Worm (Caenorhabditis elegans) whole organism, young adult: ENCODE results near the gene T26G10.4.
A peak's percentile ranks its signal among the peaks of the same experiment; 100 is the strongest.

Experiments used
- B0019.2 ChIP-seq: fragments of 200-800 bp; sonication (Bioruptor generic); conservative IDR thresholded peaks from 2 replicates; pipeline ENCODE4 v1.3.6; 2022; ENCODE audit warnings: missing genetic modification reagents, missing genetic modification characterization, missing compliant biosample characterization
- B0336.3 ChIP-seq: fragments of 200-800 bp; sonication (Bioruptor generic); IDR thresholded peaks from 2 replicates; pipeline ENCODE4 v1.3.6; 2022; ENCODE audit warnings: missing genetic modification characterization, missing compliant biosample characterization
- C17E4.6 ChIP-seq: fragments of 200-800 bp; sonication (Bioruptor generic); IDR thresholded peaks from 2 replicates; pipeline ENCODE4 v1.3.6; 2022; ENCODE audit warnings: missing genetic modification reagents, missing genetic modification characterization, missing compliant biosample characterization
- D2030.7 ChIP-seq: fragments of 200-800 bp; sonication (Bioruptor generic); IDR thresholded peaks from 2 replicates; pipeline ENCODE4 v1.3.6; 2022; ENCODE audit warnings: missing genetic modification reagents, missing genetic modification characterization, missing compliant biosample characterization
- F37B4.10 ChIP-seq: fragments of 200-800 bp; sonication (Bioruptor generic); IDR thresholded peaks from 2 replicates; pipeline ENCODE4 v1.3.6; 2022; ENCODE audit warnings: missing genetic modification characterization, missing compliant biosample characterization
- F49E8.2 ChIP-seq: sonication (generic microtip); optimal IDR thresholded peaks from 3 replicates; lab custom pipeline; 2017; ENCODE audit warnings: missing genetic modification characterization, mild to moderate bottlenecking, missing compliant biosample characterization, antibody characterized with exemption, moderate library complexity; ENCODE audit not compliant: insufficient read depth
- Y53G8AR.9 ChIP-seq: fragments of 200-800 bp; sonication (Bioruptor generic); conservative IDR thresholded peaks from 2 replicates; pipeline ENCODE4 v1.3.6; 2022; ENCODE audit warnings: missing genetic modification reagents, missing genetic modification characterization, missing compliant biosample characterization
- Y67H2A.10 ChIP-seq: fragments of 200-800 bp; sonication (Bioruptor generic); conservative IDR thresholded peaks from 2 replicates; pipeline ENCODE4 v1.3.6; 2022; ENCODE audit warnings: missing genetic modification reagents, missing genetic modification characterization, missing compliant biosample characterization
- Y79H2A.3 ChIP-seq: fragments of 200-800 bp; sonication (Bioruptor generic); conservative IDR thresholded peaks from 2 replicates; pipeline ENCODE4 v1.3.6; 2022; ENCODE audit warnings: missing genetic modification reagents, missing genetic modification characterization, missing compliant biosample characterization
- Y95B8A.8 ChIP-seq: fragments of 200-800 bp; sonication (Bioruptor generic); IDR thresholded peaks from 2 replicates; pipeline ENCODE4 v1.3.6; 2022; ENCODE audit warnings: missing genetic modification reagents, missing genetic modification characterization, missing compliant biosample characterization
- akir-1 ChIP-seq: fragments of 200-800 bp; sonication (Bioruptor generic); optimal IDR thresholded peaks from 2 replicates; lab custom pipeline; 2018; ENCODE audit warnings: mild to moderate bottlenecking, missing genetic modification characterization, moderate library complexity, missing compliant biosample characterization
- aptf-2 ChIP-seq: fragments of 200-800 bp; sonication (Bioruptor generic); conservative IDR thresholded peaks from 2 replicates; pipeline ENCODE4 v1.3.6; 2022; ENCODE audit warnings: missing genetic modification reagents, missing genetic modification characterization, missing compliant biosample characterization
- attf-6 ChIP-seq: fragments of 200-800 bp; sonication (Bioruptor generic); IDR thresholded peaks from 2 replicates; pipeline ENCODE4 v1.3.6; 2022; ENCODE audit warnings: missing genetic modification reagents, missing genetic modification characterization, missing compliant biosample characterization
- bed-1 ChIP-seq: fragments of 200-800 bp; sonication (Bioruptor generic); IDR thresholded peaks from 2 replicates; pipeline ENCODE4 v1.3.6; 2022; ENCODE audit warnings: missing genetic modification reagents, missing genetic modification characterization, missing compliant biosample characterization
- cebp-1 ChIP-seq, 2 experiments: fragments of 200-800 bp in 1 of 2; sonication (Bioruptor generic) in 1 of 2; sonication (generic microtip) in 1 of 2; IDR thresholded peaks in 1 of 2; optimal IDR thresholded peaks in 1 of 2; 2 replicates each; pipeline versions ENCODE4 v1.3.6 to Lab custom; 2017 to 2022; ENCODE audit warnings: missing compliant biosample characterization in 2 of 2, missing genetic modification characterization in 2 of 2, mild to moderate bottlenecking in 1 of 2, missing genetic modification reagents in 1 of 2, moderate library complexity in 1 of 2
- ceh-100 ChIP-seq: fragments of 200-800 bp; sonication (Bioruptor generic); IDR thresholded peaks from 2 replicates; pipeline ENCODE4 v1.3.6; 2022; ENCODE audit warnings: missing genetic modification reagents, missing genetic modification characterization, missing compliant biosample characterization
- ceh-79 ChIP-seq: sonication (generic microtip); optimal IDR thresholded peaks from 2 replicates; lab custom pipeline; 2017; ENCODE audit warnings: mild to moderate bottlenecking, missing genetic modification characterization, missing compliant biosample characterization
- dpff-1 ChIP-seq: sonication (generic microtip); optimal IDR thresholded peaks from 2 replicates; lab custom pipeline; 2017; ENCODE audit warnings: mild to moderate bottlenecking, missing genetic modification characterization, missing compliant biosample characterization
- dpl-1 ChIP-seq: fragments of 150-350 bp; optimal IDR thresholded peaks from 2 replicates; lab custom pipeline; 2014; ENCODE audit warnings: missing biosample characterization, missing genetic modification reagents, missing genetic modification characterization
- efl-1 ChIP-seq: fragments of 150-350 bp; optimal IDR thresholded peaks from 2 replicates; lab custom pipeline; 2014; ENCODE audit warnings: missing biosample characterization, missing genetic modification reagents, missing genetic modification characterization
- ekl-4 ChIP-seq: fragments of 200-800 bp; sonication (Bioruptor generic); IDR thresholded peaks from 2 replicates; pipeline ENCODE4 v1.3.6; 2022; ENCODE audit warnings: missing genetic modification reagents, missing genetic modification characterization, missing compliant biosample characterization
- fkh-3 ChIP-seq: sonication (generic microtip); optimal IDR thresholded peaks from 2 replicates; lab custom pipeline; 2016; ENCODE audit warnings: mild to moderate bottlenecking, missing genetic modification characterization, missing compliant biosample characterization
- him-1 ChIP-seq: sonication (generic microtip); optimal IDR thresholded peaks from 2 replicates; lab custom pipeline; 2016; ENCODE audit warnings: missing genotype, missing genetic modification reagents, missing genetic modification characterization, missing compliant biosample characterization
- hmg-1.2 ChIP-seq: fragments of 200-800 bp; sonication (Bioruptor generic); IDR thresholded peaks from 2 replicates; pipeline ENCODE4 v1.3.6; 2022; ENCODE audit warnings: missing genetic modification reagents, missing genetic modification characterization, missing compliant biosample characterization
- hmg-20 ChIP-seq: fragments of 200-800 bp; sonication (Bioruptor generic); IDR thresholded peaks from 2 replicates; pipeline ENCODE4 v1.3.6; 2022; ENCODE audit warnings: missing genetic modification reagents, missing genetic modification characterization, missing compliant biosample characterization
- hsf-1 ChIP-seq: fragments of 200-800 bp; sonication (Bioruptor generic); IDR thresholded peaks from 2 replicates; pipeline ENCODE4 v1.3.6; 2022; ENCODE audit warnings: missing genetic modification reagents, missing genetic modification characterization, missing compliant biosample characterization
- lin-35 ChIP-seq, 3 experiments: fragments of 150-350 bp in 2 of 3; sonication (generic microtip) in 1 of 3; optimal IDR thresholded peaks; 2 replicates each; lab custom pipeline; 2014 to 2018; ENCODE audit warnings: missing biosample characterization in 3 of 3, missing genetic modification characterization in 3 of 3, missing genetic modification reagents in 3 of 3
- lin-54 ChIP-seq: fragments of 200-800 bp; sonication (Bioruptor generic); optimal IDR thresholded peaks from 2 replicates; lab custom pipeline; 2018; ENCODE audit warnings: mild to moderate bottlenecking, missing genetic modification characterization, missing compliant biosample characterization
- lir-1 ChIP-seq: fragments of 200-800 bp; sonication (Bioruptor generic); conservative IDR thresholded peaks from 2 replicates; pipeline ENCODE4 v1.3.6; 2022; ENCODE audit warnings: missing genetic modification reagents, missing genetic modification characterization, missing compliant biosample characterization
- lsl-1 ChIP-seq: fragments of 200-800 bp; sonication (Bioruptor generic); optimal IDR thresholded peaks from 2 replicates; lab custom pipeline; 2018; ENCODE audit warnings: mild to moderate bottlenecking, missing genetic modification characterization, moderate library complexity, missing compliant biosample characterization
- madf-3 ChIP-seq: fragments of 200-800 bp; sonication (Bioruptor generic); IDR thresholded peaks from 2 replicates; pipeline ENCODE4 v1.3.6; 2022; ENCODE audit warnings: missing genetic modification reagents, missing genetic modification characterization, missing compliant biosample characterization
- madf-6 ChIP-seq: fragments of 200-800 bp; sonication (Bioruptor generic); IDR thresholded peaks from 2 replicates; pipeline ENCODE4 v1.3.6; 2022; ENCODE audit warnings: missing genetic modification reagents, missing genetic modification characterization, missing compliant biosample characterization
- madf-8 ChIP-seq: fragments of 200-800 bp; sonication (Bioruptor generic); conservative IDR thresholded peaks from 2 replicates; pipeline ENCODE4 v1.3.6; 2022; ENCODE audit warnings: missing genetic modification reagents, missing genetic modification characterization, missing compliant biosample characterization
- mcd-1 ChIP-seq: fragments of 200-800 bp; sonication (Bioruptor generic); IDR thresholded peaks from 2 replicates; pipeline ENCODE4 v1.3.6; 2022; ENCODE audit warnings: missing genetic modification reagents, missing genetic modification characterization, missing compliant biosample characterization
- pbrm-1 ChIP-seq: fragments of 200-800 bp; sonication (Bioruptor generic); IDR thresholded peaks from 2 replicates; pipeline ENCODE4 v1.3.6; 2022; ENCODE audit warnings: missing genetic modification reagents, missing genetic modification characterization, missing compliant biosample characterization
- rcor-1 ChIP-seq: fragments of 200-800 bp; sonication (Bioruptor generic); IDR thresholded peaks from 2 replicates; pipeline ENCODE4 v1.3.6; 2022; ENCODE audit warnings: missing genetic modification reagents, missing genetic modification characterization, missing compliant biosample characterization
- rec-8 ChIP-seq, 2 experiments: sonication (generic microtip); optimal IDR thresholded peaks; 2 replicates each; lab custom pipeline; 2016; ENCODE audit warnings: mild to moderate bottlenecking in 2 of 2, missing genetic modification characterization in 2 of 2, missing genetic modification reagents in 2 of 2, missing genotype in 2 of 2, missing biosample characterization in 1 of 2, missing compliant biosample characterization in 1 of 2, moderate library complexity in 1 of 2
- repo-1 ChIP-seq: sonication (generic microtip); optimal IDR thresholded peaks from 2 replicates; lab custom pipeline; 2017; ENCODE audit warnings: mild to moderate bottlenecking, missing genetic modification characterization, missing compliant biosample characterization
- snpc-1.1 ChIP-seq: sonication (generic microtip); optimal IDR thresholded peaks from 2 replicates; lab custom pipeline; 2017; ENCODE audit warnings: missing genetic modification characterization, mild to moderate bottlenecking, missing compliant biosample characterization, antibody characterized with exemption, moderate library complexity, missing genotype, missing genetic modification reagents; ENCODE audit not compliant: insufficient read depth
- snpc-4 ChIP-seq, 5 experiments: fragments of 150-350 bp in 1 of 5; sonication (generic microtip) in 4 of 5; optimal IDR thresholded peaks; 2 replicates each; lab custom pipeline; 2014 to 2018; ENCODE audit warnings: missing genetic modification characterization in 5 of 5, missing biosample characterization in 3 of 5, antibody characterized with exemption in 2 of 5, mild to moderate bottlenecking in 2 of 5, missing compliant biosample characterization in 2 of 5, missing genotype in 2 of 5, moderate library complexity in 2 of 5, missing genetic modification reagents in 1 of 5
- tbp1 ChIP-seq: fragments of 200-800 bp; sonication (Bioruptor generic); optimal IDR thresholded peaks from 2 replicates; lab custom pipeline; 2018; ENCODE audit warnings: mild to moderate bottlenecking, missing genetic modification characterization, missing compliant biosample characterization
- tlf-1 ChIP-seq: fragments of 200-800 bp; sonication (Bioruptor generic); optimal IDR thresholded peaks from 2 replicates; lab custom pipeline; 2018; ENCODE audit warnings: mild to moderate bottlenecking, missing genetic modification characterization, missing compliant biosample characterization
- unc-130 ChIP-seq: sonication (generic microtip); optimal IDR thresholded peaks from 2 replicates; lab custom pipeline; 2016; ENCODE audit warnings: missing genetic modification reagents, missing genetic modification characterization, missing compliant biosample characterization
- zim-3 ChIP-seq: sonication (generic microtip); optimal IDR thresholded peaks from 2 replicates; lab custom pipeline; 2017; ENCODE audit warnings: mild to moderate bottlenecking, missing genetic modification characterization, moderate library complexity, missing compliant biosample characterization

Gene T26G10.4

ce11 chrIII:9393114-9393780 lies 27.1 kb upstream of the T26G10.4 start, which contains the start of the genes gpr-2 and rgr-1:
TSS of gene gpr-2 (minus strand) at chrIII:9393164.
TSS of gene rgr-1 (plus strand) at chrIII:9393730.
- TF ChIP-seq bed-1 (GFP tag; lab: Robert Waterston, UW): no peak
- TF ChIP-seq tbp1 (GFP tag; lab: Kevin White, UChicago): peak; percentile 58
- TF ChIP-seq Y53G8AR.9 (GFP tag; lab: Robert Waterston, UW): peak; percentile 36; the same call in 1 of the 2 replicates
- peak; percentile 79 for TF ChIP-seq lsl-1 (GFP tag; lab: Kevin White, UChicago)
- TF ChIP-seq madf-8: peak; percentile 96
- no peak for TF ChIP-seq zim-3 (tag; lab: Kevin White, UChicago)
- no peak for TF ChIP-seq snpc-4 (GFP tag; optimal IDR thresholded peaks at IDR 0.05; lab: Kevin White, UChicago)
- peak in 3 of 4 experiments; percentile 13 to 64 (median 40) for TF ChIP-seq snpc-4 (tag; optimal IDR thresholded peaks at IDR 0.05; lab: Kevin White, UChicago)
- TF ChIP-seq aptf-2 (GFP tag; lab: Robert Waterston, UW): 0 out of 2 replicates have a peak, but pooled peaks have one; percentile 44
- 0 out of 2 replicates have a peak, but pooled peaks have one; percentile 37 for TF ChIP-seq Y67H2A.10 (GFP tag; lab: Robert Waterston, UW)
- TF ChIP-seq dpl-1 (GFP tag; lab: Kevin White, UChicago): peak; percentile 92
- no peak for TF ChIP-seq dpff-1 (tag; lab: Kevin White, UChicago)
- TF ChIP-seq Y79H2A.3: peak; percentile 56; the same call in 1 of the 2 replicates
- peak; percentile 80 for TF ChIP-seq snpc-1.1 (tag; lab: Kevin White, UChicago)
- peak; percentile 89 for TF ChIP-seq ekl-4 (GFP tag; lab: Robert Waterston, UW)
- TF ChIP-seq rec-8 (tag; optimal IDR thresholded peaks at IDR 0.05; lab: Kevin White, UChicago): no peak
- TF ChIP-seq ceh-100 (GFP tag; lab: Robert Waterston, UW): peak; percentile 60; the same call in 1 of the 2 replicates
- peak; percentile 90 for TF ChIP-seq tlf-1
- TF ChIP-seq repo-1: no peak
- peak; percentile 60 for TF ChIP-seq hmg-1.2 (GFP tag; lab: Robert Waterston, UW)
- TF ChIP-seq hmg-20 (GFP tag; lab: Robert Waterston, UW): no peak
- peak; percentile 86 for TF ChIP-seq Y95B8A.8 (GFP tag; lab: Robert Waterston, UW)
- TF ChIP-seq lin-54 (GFP tag; lab: Kevin White, UChicago): peak; percentile 83
- TF ChIP-seq D2030.7 (GFP tag; lab: Robert Waterston, UW): peak; percentile 89
- peak; percentile 54; the same call in 1 of the 2 replicates for TF ChIP-seq attf-6 (GFP tag; lab: Robert Waterston, UW)
- peak; percentile 98 for TF ChIP-seq efl-1
- peak in 2 of 3 experiments; percentile 44 to 63 for TF ChIP-seq lin-35 (GFP tag; optimal IDR thresholded peaks at IDR 0.05; lab: Kevin White, UChicago)
- TF ChIP-seq B0019.2 (GFP tag; lab: Robert Waterston, UW): peak; percentile 79
- peak; percentile 82 for TF ChIP-seq unc-130 (GFP tag; lab: Kevin White, UChicago)
- TF ChIP-seq hsf-1: peak; percentile 90
- TF ChIP-seq C17E4.6 (GFP tag; lab: Robert Waterston, UW): peak; percentile 85
- no peak for TF ChIP-seq F37B4.10 (GFP tag; lab: Robert Waterston, UW)
- peak; percentile 40; the same call in 1 of the 2 replicates for TF ChIP-seq lir-1
- peak; percentile 82 for TF ChIP-seq rcor-1
- TF ChIP-seq B0336.3 (GFP tag; lab: Robert Waterston, UW): peak; percentile 56; the same call in 1 of the 2 replicates
- no peak for TF ChIP-seq fkh-3 (tag; lab: Kevin White, UChicago)
- TF ChIP-seq pbrm-1: peak; percentile 57; the same call in 1 of the 2 replicates
- peak; percentile 68 for TF ChIP-seq F49E8.2 (tag; lab: Kevin White, UChicago)
- TF ChIP-seq akir-1 (GFP tag; lab: Kevin White, UChicago): no peak
- peak; percentile 85 for TF ChIP-seq madf-3
- TF ChIP-seq him-1 (tag; lab: Kevin White, UChicago): peak; percentile 32
- no peak for TF ChIP-seq ceh-79 (tag; lab: Kevin White, UChicago)
- TF ChIP-seq cebp-1 (GFP tag; IDR thresholded peaks at IDR 0.05; lab: Robert Waterston, UW): no peak
- no peak for TF ChIP-seq cebp-1 (tag; optimal IDR thresholded peaks at IDR 0.05; lab: Kevin White, UChicago)
- peak; percentile 98 for TF ChIP-seq madf-6 (GFP tag; lab: Robert Waterston, UW)
- TF ChIP-seq mcd-1 (GFP tag; lab: Robert Waterston, UW): peak; percentile 80
